Worm (Caenorhabditis elegans) whole organism, mixed stage, embryonic: ENCODE measurements around the gene ZK177.3.
A peak's percentile ranks its signal among the peaks of the same experiment; 100 is the strongest.
"Not testable (repeated sequence)": the region's sequence is repeated elsewhere in the genome, so short reads cannot be mapped to it uniquely, and the experiment has no call there.

ENCODE experiments used
- M03D4.4 ChIP-seq: sonication (generic microtip); optimal IDR thresholded peaks from 2 replicates; lab custom pipeline; 2017; ENCODE audit warnings: mild to moderate bottlenecking, missing genetic modification characterization, missing compliant biosample characterization
- bed-3 ChIP-seq: fragments of 200-800 bp; sonication (Bioruptor generic); optimal IDR thresholded peaks from 3 replicates; lab custom pipeline; 2018; ENCODE audit warnings: mild to moderate bottlenecking, missing genetic modification characterization, moderate library complexity, missing compliant biosample characterization
- blmp-1 ChIP-seq: fragments of 150-350 bp; optimal IDR thresholded peaks from 2 replicates; lab custom pipeline; 2014; ENCODE audit warnings: missing biosample characterization, missing genetic modification characterization
- ceh-39 ChIP-seq: fragments of 150-350 bp; optimal IDR thresholded peaks from 2 replicates; lab custom pipeline; 2014; ENCODE audit warnings: missing biosample characterization, missing genetic modification characterization
- ceh-43 ChIP-seq: fragments of 200-800 bp; sonication (Bioruptor generic); optimal IDR thresholded peaks from 2 replicates; lab custom pipeline; 2018; ENCODE audit warnings: mild to moderate bottlenecking, missing genetic modification characterization, moderate library complexity, missing compliant biosample characterization
- ceh-83 ChIP-seq: fragments of 200-800 bp; sonication (Bioruptor generic); optimal IDR thresholded peaks from 2 replicates; lab custom pipeline; 2018; ENCODE audit warnings: mild to moderate bottlenecking, missing genetic modification characterization, missing compliant biosample characterization
- ces-1 ChIP-seq: fragments of 150-350 bp; optimal IDR thresholded peaks from 2 replicates; lab custom pipeline; 2014; ENCODE audit warnings: missing biosample characterization, missing genetic modification reagents, missing genetic modification characterization
- cnd-1 ChIP-seq: fragments of 200-800 bp; sonication (Bioruptor generic); optimal IDR thresholded peaks from 2 replicates; lab custom pipeline; 2018; ENCODE audit warnings: mild to moderate bottlenecking, missing genetic modification characterization, missing compliant biosample characterization
- drap-1 ChIP-seq: fragments of 200-800 bp; sonication (Bioruptor generic); optimal IDR thresholded peaks from 3 replicates; lab custom pipeline; 2018; ENCODE audit warnings: mild to moderate bottlenecking, missing genetic modification characterization, missing compliant biosample characterization
- elt-1 ChIP-seq: sonication (generic microtip); optimal IDR thresholded peaks from 2 replicates; lab custom pipeline; 2017; ENCODE audit warnings: missing genetic modification characterization, mild to moderate bottlenecking, missing compliant biosample characterization, antibody characterized with exemption, moderate library complexity, borderline replicate concordance; ENCODE audit not compliant: insufficient read depth
- elt-3 ChIP-seq: fragments of 150-350 bp; optimal IDR thresholded peaks from 2 replicates; lab custom pipeline; 2014; ENCODE audit warnings: missing biosample characterization, missing genetic modification characterization
- flh-1 ChIP-seq: fragments of 200-800 bp; sonication (Bioruptor generic); optimal IDR thresholded peaks from 2 replicates; lab custom pipeline; 2018; ENCODE audit warnings: mild to moderate bottlenecking, missing genetic modification characterization, moderate library complexity, missing compliant biosample characterization
- ham-2 ChIP-seq: fragments of 200-800 bp; sonication (Bioruptor generic); optimal IDR thresholded peaks from 2 replicates; lab custom pipeline; 2018; ENCODE audit warnings: mild to moderate bottlenecking, missing genetic modification characterization, missing compliant biosample characterization
- hlh-1 ChIP-seq: fragments of 150-350 bp; optimal IDR thresholded peaks from 2 replicates; lab custom pipeline; 2014; ENCODE audit warnings: missing biosample characterization, missing genetic modification reagents, missing genetic modification characterization
- lin-13 ChIP-seq: fragments of 150-350 bp; optimal IDR thresholded peaks from 2 replicates; lab custom pipeline; 2014; ENCODE audit warnings: missing biosample characterization, missing genetic modification characterization
- lin-32 ChIP-seq: fragments of 200-800 bp; sonication (Bioruptor generic); optimal IDR thresholded peaks from 2 replicates; lab custom pipeline; 2018; ENCODE audit warnings: mild to moderate bottlenecking, missing genetic modification characterization, missing compliant biosample characterization
- lsy-2 ChIP-seq: fragments of 150-350 bp; optimal IDR thresholded peaks from 2 replicates; lab custom pipeline; 2014; ENCODE audit warnings: missing biosample characterization, missing genetic modification characterization
- mab-5 ChIP-seq: fragments of 150-350 bp; optimal IDR thresholded peaks from 2 replicates; lab custom pipeline; 2014; ENCODE audit warnings: missing biosample characterization, missing genetic modification characterization
- mep-1 ChIP-seq: fragments of 150-350 bp; optimal IDR thresholded peaks from 2 replicates; lab custom pipeline; 2017; ENCODE audit warnings: missing biosample characterization, missing genetic modification reagents, missing genetic modification characterization, inconsistent platforms
- mls-2 ChIP-seq: sonication (generic microtip); optimal IDR thresholded peaks from 2 replicates; lab custom pipeline; 2016; ENCODE audit warnings: mild to moderate bottlenecking, missing genetic modification characterization, moderate library complexity, missing compliant biosample characterization
- nhr-12 ChIP-seq: fragments of 150-350 bp; optimal IDR thresholded peaks from 2 replicates; lab custom pipeline; 2014; ENCODE audit warnings: missing biosample characterization, missing genetic modification characterization
- nhr-2 ChIP-seq: fragments of 150-350 bp; optimal IDR thresholded peaks from 2 replicates; lab custom pipeline; 2014; ENCODE audit warnings: missing biosample characterization, missing genetic modification characterization
- nhr-237 ChIP-seq: fragments of 150-350 bp; optimal IDR thresholded peaks from 2 replicates; lab custom pipeline; 2014; ENCODE audit warnings: missing biosample characterization, missing genetic modification characterization
- nhr-28 ChIP-seq: fragments of 150-350 bp; optimal IDR thresholded peaks from 2 replicates; lab custom pipeline; 2014; ENCODE audit warnings: missing biosample characterization, missing genetic modification characterization
- nhr-76 ChIP-seq: sonication (generic microtip); optimal IDR thresholded peaks from 2 replicates; lab custom pipeline; 2017; ENCODE audit warnings: missing biosample characterization, missing genetic modification characterization
- pha-4 ChIP-seq: fragments of 150-350 bp; optimal IDR thresholded peaks from 2 replicates; lab custom pipeline; 2018; ENCODE audit warnings: missing biosample characterization, missing genetic modification reagents, missing genetic modification characterization
- sem-2 ChIP-seq: fragments of 200-800 bp; sonication (Bioruptor generic); optimal IDR thresholded peaks from 2 replicates; lab custom pipeline; 2018; ENCODE audit warnings: mild to moderate bottlenecking, missing genetic modification characterization, missing compliant biosample characterization
- snpc-4 ChIP-seq: fragments of 150-350 bp; optimal IDR thresholded peaks from 2 replicates; lab custom pipeline; 2014; ENCODE audit warnings: missing biosample characterization, missing genetic modification characterization
- sptf-1 ChIP-seq: sonication (generic microtip); optimal IDR thresholded peaks from 2 replicates; lab custom pipeline; 2017; ENCODE audit warnings: mild to moderate bottlenecking, missing genetic modification characterization, moderate library complexity, missing compliant biosample characterization
- tbx-8 ChIP-seq: fragments of 200-800 bp; sonication (Bioruptor generic); optimal IDR thresholded peaks from 2 replicates; lab custom pipeline; 2018; ENCODE audit warnings: mild to moderate bottlenecking, missing genetic modification characterization, moderate library complexity, missing compliant biosample characterization
- unc-120 ChIP-seq: sonication (generic microtip); optimal IDR thresholded peaks from 2 replicates; lab custom pipeline; 2017; ENCODE audit warnings: missing genetic modification characterization, missing compliant biosample characterization; ENCODE audit not compliant: poor library complexity, severe bottlenecking
- unc-39 ChIP-seq: fragments of 150-350 bp; optimal IDR thresholded peaks from 2 replicates; lab custom pipeline; 2014; ENCODE audit warnings: missing biosample characterization, missing genetic modification characterization
- unc-62 ChIP-seq: fragments of 150-350 bp; optimal IDR thresholded peaks from 2 replicates; lab custom pipeline; 2014; ENCODE audit warnings: missing biosample characterization, missing genetic modification reagents, missing genetic modification characterization
- zip-8 ChIP-seq: fragments of 150-350 bp; optimal IDR thresholded peaks from 2 replicates; lab custom pipeline; 2014; ENCODE audit warnings: missing biosample characterization, missing genetic modification characterization
- ztf-11 ChIP-seq: fragments of 150-350 bp; optimal IDR thresholded peaks from 2 replicates; lab custom pipeline; 2014; ENCODE audit warnings: missing biosample characterization, missing genetic modification characterization

The ZK177.3 gene

ce11 chrII:5534939-5535338 is 19.3 kb downstream of the ZK177.3 start, which contains the start of gene hlh-25:
hlh-25 (plus strand) TSS chrII:5535239.
- not testable (repeated sequence) for TF ChIP-seq nhr-2; lin-13 (tag; lab: Kevin White, UChicago); elt-3 (tag; lab: Kevin White, UChicago)

- no peak for TF ChIP-seq lin-13 (tag; lab: Kevin White, UChicago)
- TF ChIP-seq ceh-43: no peak
These were observed 21.4 kb downstream of the ZK177.3 start for ce11 chrII:5537078-5537477.

- no peak for TF ChIP-seq cnd-1 (tag; lab: Kevin White, UChicago)
- TF ChIP-seq bed-3 (GFP tag; lab: Kevin White, UChicago): no peak
- no peak for TF ChIP-seq unc-62 (GFP tag; lab: Kevin White, UChicago)
These were observed 21.9 kb downstream of the ZK177.3 start, which contains the start of gene C17C3.11 for ce11 chrII:5537524-5537923. C17C3.11 (plus strand) TSS chrII:5537824.

ce11 chrII:5540113-5540512 is 24.5 kb downstream of the ZK177.3 start, which contains the start of gene hlh-27:
hlh-27 (minus strand) TSS chrII:5540213.
- not testable (repeated sequence) for TF ChIP-seq nhr-2; snpc-4 (tag; lab: Kevin White, UChicago); unc-62 (GFP tag; lab: Kevin White, UChicago)

- no peak for TF ChIP-seq ham-2 (GFP tag; lab: Kevin White, UChicago)
- no peak for TF ChIP-seq unc-62 (GFP tag; lab: Kevin White, UChicago)
- no peak for TF ChIP-seq zip-8 (tag; lab: Kevin White, UChicago)
These were observed 26.0 kb downstream of the ZK177.3 start, which contains the start of gene C17C3.24 for ce11 chrII:5541685-5542084. C17C3.24 (minus strand) TSS chrII:5541785.

- TF ChIP-seq lin-13 (tag; lab: Kevin White, UChicago) (peak; percentile 85), ham-2 (GFP tag; lab: Kevin White, UChicago) (peak; percentile 75), mls-2 (peak; percentile 95), zip-8 (tag; lab: Kevin White, UChicago) (no peak), sem-2 (peak; percentile 76), ces-1 (GFP tag; lab: Kevin White, UChicago) (peak; percentile 99), unc-120 (tag; lab: Kevin White, UChicago) (peak; percentile 94), ceh-43 (peak; percentile 86), ztf-11 (tag; lab: Kevin White, UChicago) (peak; percentile 83), sptf-1 (tag; lab: Kevin White, UChicago) (peak; percentile 93), elt-1 (no peak), mep-1 (peak; percentile 96), mab-5 (peak; percentile 84), ceh-83 (GFP tag; lab: Kevin White, UChicago) (peak; percentile 93), nhr-12 (tag; lab: Kevin White, UChicago) (peak; percentile 89), blmp-1 (tag; lab: Kevin White, UChicago) (no peak), pha-4 (tag; lab: Kevin White, UChicago) (peak; percentile 92), flh-1 (GFP tag; lab: Kevin White, UChicago) (peak; percentile 29), snpc-4 (tag; lab: Kevin White, UChicago) (no peak), lsy-2 (peak; percentile 84), nhr-28 (tag; lab: Kevin White, UChicago) (peak; percentile 24), bed-3 (GFP tag; lab: Kevin White, UChicago) (peak; percentile 65), lin-32 (GFP tag; lab: Kevin White, UChicago) (peak; percentile 78), unc-39 (tag; lab: Kevin White, UChicago) (peak; percentile 55), drap-1 (GFP tag; lab: Kevin White, UChicago) (peak; percentile 89), unc-62 (GFP tag; lab: Kevin White, UChicago) (peak; percentile 89), ceh-39 (tag; lab: Kevin White, UChicago) (peak; percentile 74), elt-3 (tag; lab: Kevin White, UChicago) (peak; percentile 80), nhr-2 (peak; percentile 86), cnd-1 (tag; lab: Kevin White, UChicago) (peak; percentile 80), M03D4.4 (tag; lab: Kevin White, UChicago) (peak; percentile 86), tbx-8 (GFP tag; lab: Kevin White, UChicago) (peak; percentile 93), hlh-1 (peak; percentile 72), nhr-76 (tag; lab: Kevin White, UChicago) (no peak), nhr-237 (tag; lab: Kevin White, UChicago) (peak; percentile 92)
These were observed 28.0 kb downstream of the ZK177.3 start for ce11 chrII:5543476-5544144.
